Fruit fly (Drosophila melanogaster) whole organism, wandering third instar larva: ENCODE results near the gene jumu.
"Not testable (repeated sequence)": the region's sequence is repeated elsewhere in the genome, so short reads cannot be mapped to it uniquely, and the experiment has no call there.

Experiments
- Abd-B ChIP-seq: fragments of >200 bp; optimal IDR thresholded peaks from 2 replicates; lab custom pipeline; 2017; ENCODE audit warnings: missing biosample characterization, missing genetic modification characterization
- CG32264 ChIP-seq: fragments of 200-800 bp; sonication (Bioruptor generic); optimal IDR thresholded peaks from 2 replicates; lab custom pipeline; 2016; ENCODE audit warnings: missing biosample characterization, missing genetic modification characterization
- CG9705 ChIP-seq: fragments of 200-800 bp; sonication (Bioruptor generic); optimal IDR thresholded peaks from 2 replicates; lab custom pipeline; 2018; ENCODE audit warnings: missing biosample characterization, mild to moderate bottlenecking, missing genetic modification characterization
- CrebA ChIP-seq: fragments of 200-800 bp; sonication (Bioruptor generic); optimal IDR thresholded peaks from 2 replicates; lab custom pipeline; 2016; ENCODE audit warnings: missing biosample characterization, mild to moderate bottlenecking, missing genetic modification characterization, borderline replicate concordance
- Dfd ChIP-seq: fragments of >200 bp; optimal IDR thresholded peaks from 2 replicates; lab custom pipeline; 2017; ENCODE audit warnings: missing biosample characterization, missing genetic modification characterization
- Dif ChIP-seq: fragments of 200-275, 200-300 bp; sonication (Bioruptor generic); optimal IDR thresholded peaks from 2 replicates; lab custom pipeline; 2018; ENCODE audit warnings: missing biosample characterization, missing genetic modification characterization; ENCODE audit not compliant: partially characterized antibody
- GATAd ChIP-seq: sonication (Bioruptor generic); optimal IDR thresholded peaks from 2 replicates; lab custom pipeline; 2016; ENCODE audit warnings: missing biosample characterization, missing genetic modification characterization
- HLH106 ChIP-seq: fragments of 200-800 bp; optimal IDR thresholded peaks from 3 replicates; lab custom pipeline; 2019; ENCODE audit warnings: missing biosample characterization, mild to moderate bottlenecking, missing genetic modification characterization, moderate library complexity
- Hnf4 ChIP-seq: fragments of 200-800 bp; sonication (Bioruptor generic); optimal IDR thresholded peaks from 2 replicates; lab custom pipeline; 2016; ENCODE audit warnings: missing biosample characterization, mild to moderate bottlenecking, missing genetic modification characterization
- Hr83 ChIP-seq: fragments of 200-300 bp; sonication (Bioruptor generic); optimal IDR thresholded peaks from 2 replicates; lab custom pipeline; 2016; ENCODE audit warnings: missing biosample characterization, mild to moderate bottlenecking, missing genetic modification characterization, moderate library complexity; ENCODE audit not compliant: poor library complexity, severe bottlenecking
- Jra ChIP-seq: sonication (Bioruptor generic); optimal IDR thresholded peaks from 2 replicates; lab custom pipeline; 2016; ENCODE audit warnings: missing biosample characterization, missing genetic modification characterization
- Mio ChIP-seq: sonication (Bioruptor generic); optimal IDR thresholded peaks from 2 replicates; lab custom pipeline; 2016; ENCODE audit warnings: missing biosample characterization, missing genetic modification characterization
- Myc ChIP-seq: fragments of >200 bp; optimal IDR thresholded peaks from 2 replicates; lab custom pipeline; 2017
- N ChIP-seq: fragments of >200 bp; optimal IDR thresholded peaks from 2 replicates; lab custom pipeline; 2018; ENCODE audit warnings: missing biosample characterization, missing external identifiers, missing genetic modification characterization
- OdsH ChIP-seq: fragments of 200-800 bp; sonication (Bioruptor generic); optimal IDR thresholded peaks from 2 replicates; lab custom pipeline; 2016; ENCODE audit warnings: missing biosample characterization, mild to moderate bottlenecking, missing genetic modification characterization
- Rel ChIP-seq, 2 experiments: fragments of 200-800 bp; sonication (Bioruptor generic) in 1 of 2; optimal IDR thresholded peaks; 2 replicates in 1 of 2; 3 replicates in 1 of 2; lab custom pipeline; 2016 to 2019; ENCODE audit warnings: mild to moderate bottlenecking in 2 of 2, missing biosample characterization in 2 of 2, missing genetic modification characterization in 2 of 2, moderate library complexity in 1 of 2
- Sp1 ChIP-seq: fragments of 200-800 bp; sonication (Bioruptor generic); optimal IDR thresholded peaks from 3 replicates; lab custom pipeline; 2019; ENCODE audit warnings: missing biosample characterization, mild to moderate bottlenecking, missing genetic modification characterization, moderate library complexity
- Vsx2 ChIP-seq: fragments of 200-300, 225-300 bp; sonication (Bioruptor generic); optimal IDR thresholded peaks from 2 replicates; lab custom pipeline; 2018; ENCODE audit warnings: missing biosample characterization, missing genetic modification characterization; ENCODE audit not compliant: partially characterized antibody
- br ChIP-seq: fragments of 200-800 bp; sonication (Bioruptor generic); optimal IDR thresholded peaks from 2 replicates; lab custom pipeline; 2016; ENCODE audit warnings: missing biosample characterization, missing genetic modification characterization
- brk ChIP-seq: fragments of 200-800 bp; sonication (Bioruptor generic); optimal IDR thresholded peaks from 2 replicates; lab custom pipeline; 2016; ENCODE audit warnings: missing biosample characterization, mild to moderate bottlenecking, missing genetic modification characterization
- dl ChIP-seq, 2 experiments: fragments of 175-275, 200-275 bp in 1 of 2; fragments of 200-275 bp in 1 of 2; sonication (Bioruptor generic); optimal IDR thresholded peaks; lab custom pipeline; 2018; ENCODE audit warnings: mild to moderate bottlenecking in 2 of 2, missing biosample characterization in 2 of 2, missing genetic modification characterization in 2 of 2, moderate library complexity in 2 of 2; ENCODE audit not compliant: partially characterized antibody in 2 of 2, insufficient read depth in 1 of 2
- dmrt93B ChIP-seq: fragments of 200-800 bp; sonication (Bioruptor generic); optimal IDR thresholded peaks from 2 replicates; lab custom pipeline; 2018; ENCODE audit warnings: missing biosample characterization, mild to moderate bottlenecking, missing genetic modification characterization
- dsf ChIP-seq: sonication (Bioruptor generic); optimal IDR thresholded peaks from 2 replicates; lab custom pipeline; 2016; ENCODE audit warnings: missing biosample characterization, missing genetic modification characterization, borderline replicate concordance
- ey ChIP-seq: fragments of 200-800 bp; sonication (Bioruptor generic); optimal IDR thresholded peaks from 2 replicates; lab custom pipeline; 2016; ENCODE audit warnings: missing biosample characterization, missing genetic modification characterization
- foxo ChIP-seq, 2 experiments: fragments of 200-800 bp; sonication (Bioruptor generic); optimal IDR thresholded peaks; 2 replicates in 1 of 2; 3 replicates in 1 of 2; lab custom pipeline; 2016 to 2017; ENCODE audit warnings: missing biosample characterization in 2 of 2, missing genetic modification characterization in 2 of 2
- fru ChIP-seq: fragments of 200-800 bp; sonication (Bioruptor generic); optimal IDR thresholded peaks from 3 replicates; lab custom pipeline; 2016; ENCODE audit warnings: missing biosample characterization, mild to moderate bottlenecking, missing genetic modification characterization
- h ChIP-seq: fragments of 200-800 bp; sonication (Bioruptor generic); optimal IDR thresholded peaks from 3 replicates; lab custom pipeline; 2016; ENCODE audit warnings: missing biosample characterization, mild to moderate bottlenecking, missing genetic modification characterization
- jim ChIP-seq: fragments of 175-275, 200-325 bp; sonication (Bioruptor generic); optimal IDR thresholded peaks from 2 replicates; lab custom pipeline; 2016; ENCODE audit warnings: missing biosample characterization, mild to moderate bottlenecking, missing genetic modification characterization
- pan ChIP-seq: fragments of >200 bp; optimal IDR thresholded peaks from 2 replicates; lab custom pipeline; 2017
- psq ChIP-seq: fragments of 200-800 bp; sonication (Bioruptor generic); optimal IDR thresholded peaks from 3 replicates; lab custom pipeline; 2017; ENCODE audit warnings: missing biosample characterization, mild to moderate bottlenecking, missing genetic modification characterization, moderate library complexity
- rgr ChIP-seq: fragments of 200-800 bp; sonication (Bioruptor generic); optimal IDR thresholded peaks from 3 replicates; lab custom pipeline; 2016; ENCODE audit warnings: missing biosample characterization, mild to moderate bottlenecking, missing genetic modification characterization
- sage ChIP-seq: fragments of 200-800 bp; sonication (Bioruptor generic); optimal IDR thresholded peaks from 2 replicates; lab custom pipeline; 2016; ENCODE audit warnings: missing biosample characterization, mild to moderate bottlenecking, missing genetic modification characterization
- sv ChIP-seq: fragments of 200-800 bp; sonication (Bioruptor generic); optimal IDR thresholded peaks from 3 replicates; lab custom pipeline; 2016; ENCODE audit warnings: missing biosample characterization, missing genetic modification characterization
- tai ChIP-seq: sonication (Bioruptor generic); optimal IDR thresholded peaks from 2 replicates; lab custom pipeline; 2016; ENCODE audit warnings: missing biosample characterization, missing genetic modification characterization
- woc ChIP-seq: sonication (Bioruptor generic); optimal IDR thresholded peaks from 2 replicates; lab custom pipeline; 2016; ENCODE audit warnings: missing biosample characterization, mild to moderate bottlenecking, missing genetic modification characterization

The jumu gene

dm6 chr3R:10384474-10384873 is 34.5 kb downstream of the jumu start:
- not testable (repeated sequence) for TF ChIP-seq Rel (GFP tag; optimal IDR thresholded peaks at IDR 0.05; lab: Kevin White, UChicago)
- TF ChIP-seq Rel (tag; optimal IDR thresholded peaks at IDR 0.05; lab: Kevin White, UChicago): peak; percentile 46

dm6 chr3R:10386945-10387344 is 37.0 kb downstream of the jumu start:
- TF ChIP-seq Rel (GFP tag; optimal IDR thresholded peaks at IDR 0.05; lab: Kevin White, UChicago): not testable (repeated sequence)
- TF ChIP-seq Rel (tag; optimal IDR thresholded peaks at IDR 0.05; lab: Kevin White, UChicago): peak; percentile 59

- no peak for TF ChIP-seq Rel (GFP tag; optimal IDR thresholded peaks at IDR 0.05; lab: Kevin White, UChicago)
- peak; percentile 79 for TF ChIP-seq Rel (tag; optimal IDR thresholded peaks at IDR 0.05; lab: Kevin White, UChicago)
- TF ChIP-seq dsf (GFP tag; lab: Kevin White, UChicago): no peak
- TF ChIP-seq pan: no peak
- peak; percentile 73 for TF ChIP-seq rgr (GFP tag; lab: Kevin White, UChicago)
- TF ChIP-seq Hr83: peak; percentile 56
- peak; percentile 59 for TF ChIP-seq OdsH
- peak; percentile 35 for TF ChIP-seq Sp1 (GFP tag; lab: Kevin White, UChicago)
- TF ChIP-seq fru (GFP tag; lab: Kevin White, UChicago): peak; percentile 51
- TF ChIP-seq Dif (GFP tag; lab: Kevin White, UChicago): peak; percentile 42
- TF ChIP-seq woc (GFP tag; lab: Kevin White, UChicago): no peak
- peak; percentile 35 for TF ChIP-seq tai (GFP tag; lab: Kevin White, UChicago)
- TF ChIP-seq HLH106: no peak
- TF ChIP-seq Vsx2 (GFP tag; lab: Kevin White, UChicago): peak; percentile 73
- peak; percentile 60 for TF ChIP-seq Hnf4
- TF ChIP-seq psq: peak; percentile 20
- peak; percentile 54 for TF ChIP-seq br (GFP tag; lab: Kevin White, UChicago)
- TF ChIP-seq CG32264 (GFP tag; lab: Kevin White, UChicago): no peak
- peak; percentile 31 for TF ChIP-seq CrebA (GFP tag; lab: Kevin White, UChicago)
- TF ChIP-seq Dfd (GFP tag; lab: Kevin White, UChicago): no peak
- TF ChIP-seq foxo (GFP tag; optimal IDR thresholded peaks at IDR 0.05; lab: Kevin White, UChicago): peak in 1 of 2 experiments; percentile 41
- TF ChIP-seq sage (GFP tag; lab: Kevin White, UChicago): no peak
- peak; percentile 64 for TF ChIP-seq h
- TF ChIP-seq brk: peak; percentile 25
Observed at dm6 chr3R:10388128-10389026, 38.4 kb downstream of the jumu start, which contains the start of gene cwo. Gene cwo, plus strand, starts transcription at chr3R:10388258.

dm6 chr3R:10389027-10389465 is 39.1 kb downstream of the jumu start:
- TF ChIP-seq rgr (GFP tag; lab: Kevin White, UChicago): no peak
- no peak for TF ChIP-seq tai (GFP tag; lab: Kevin White, UChicago)
- no peak for TF ChIP-seq GATAd (GFP tag; lab: Kevin White, UChicago)
- no peak for TF ChIP-seq Dfd (GFP tag; lab: Kevin White, UChicago)
- TF ChIP-seq dsf (GFP tag; lab: Kevin White, UChicago): no peak
- TF ChIP-seq foxo (GFP tag; optimal IDR thresholded peaks at IDR 0.05; lab: Kevin White, UChicago): no peak
- no peak for TF ChIP-seq Sp1 (GFP tag; lab: Kevin White, UChicago)
- peak; percentile 2 for TF ChIP-seq sage (GFP tag; lab: Kevin White, UChicago)
- TF ChIP-seq Mio: no peak
- TF ChIP-seq Jra (GFP tag; lab: Kevin White, UChicago): no peak
- TF ChIP-seq dl (GFP tag; optimal IDR thresholded peaks at IDR 0.05; lab: Kevin White, UChicago; ENCODE audit: insufficient read depth in 1 of 2, partially characterized antibody in 2 of 2): no peak
- no peak for TF ChIP-seq Myc
- TF ChIP-seq fru (GFP tag; lab: Kevin White, UChicago): no peak
- no peak for TF ChIP-seq h
- TF ChIP-seq dmrt93B (GFP tag; lab: Kevin White, UChicago): no peak
- no peak for TF ChIP-seq Hr83
- no peak for TF ChIP-seq CG9705 (GFP tag; lab: Kevin White, UChicago)
- TF ChIP-seq CrebA (GFP tag; lab: Kevin White, UChicago): no peak
- no peak for TF ChIP-seq psq
- TF ChIP-seq CG32264 (GFP tag; lab: Kevin White, UChicago): no peak
- peak; percentile 29 for TF ChIP-seq ey (GFP tag; lab: Kevin White, UChicago)
- TF ChIP-seq pan: no peak
- no peak for TF ChIP-seq brk
- peak; percentile 5 for TF ChIP-seq Vsx2 (GFP tag; lab: Kevin White, UChicago)
- no peak for TF ChIP-seq jim
- no peak for TF ChIP-seq sv (GFP tag; lab: Kevin White, UChicago)
- no peak for TF ChIP-seq Hnf4
- TF ChIP-seq woc (GFP tag; lab: Kevin White, UChicago): peak; percentile 36
- peak; percentile 1 for TF ChIP-seq Rel (GFP tag; optimal IDR thresholded peaks at IDR 0.05; lab: Kevin White, UChicago)
- TF ChIP-seq Rel (tag; optimal IDR thresholded peaks at IDR 0.05; lab: Kevin White, UChicago): no peak
- no peak for TF ChIP-seq Abd-B (GFP tag; lab: Kevin White, UChicago)
- no peak for TF ChIP-seq Dif (GFP tag; lab: Kevin White, UChicago)
- no peak for TF ChIP-seq OdsH
- no peak for TF ChIP-seq N (GFP tag; lab: Kevin White, UChicago)
